Worm (Caenorhabditis elegans) whole organism, young adult: ENCODE measurements around the gene ZK546.19.

ENCODE experiments used
- B0336.3 ChIP-seq: fragments of 200-800 bp; sonication (Bioruptor generic); IDR thresholded peaks from 2 replicates; pipeline ENCODE4 v1.3.6; 2022; ENCODE audit warnings: missing genetic modification characterization, missing compliant biosample characterization
- C06A6.2 ChIP-seq: fragments of 200-800 bp; sonication (Bioruptor generic); conservative IDR thresholded peaks from 2 replicates; pipeline ENCODE4 v1.3.6; 2022; ENCODE audit warnings: missing genetic modification characterization, missing compliant biosample characterization
- C17E4.6 ChIP-seq: fragments of 200-800 bp; sonication (Bioruptor generic); IDR thresholded peaks from 2 replicates; pipeline ENCODE4 v1.3.6; 2022; ENCODE audit warnings: missing genetic modification reagents, missing genetic modification characterization, missing compliant biosample characterization
- F39B2.1 ChIP-seq: fragments of 200-800 bp; sonication (Bioruptor generic); IDR thresholded peaks from 2 replicates; pipeline ENCODE4 v1.3.6; 2022; ENCODE audit warnings: missing genetic modification reagents, missing genetic modification characterization, missing compliant biosample characterization
- F49E8.2 ChIP-seq: sonication (generic microtip); optimal IDR thresholded peaks from 3 replicates; lab custom pipeline; 2017; ENCODE audit warnings: missing genetic modification characterization, mild to moderate bottlenecking, missing compliant biosample characterization, antibody characterized with exemption, moderate library complexity; ENCODE audit not compliant: insufficient read depth
- F57A8.1 ChIP-seq: fragments of 200-800 bp; sonication (Bioruptor generic); optimal IDR thresholded peaks from 2 replicates; lab custom pipeline; 2018; ENCODE audit warnings: mild to moderate bottlenecking, missing genetic modification characterization, moderate library complexity, missing compliant biosample characterization
- K12H6.12 ChIP-seq: fragments of 200-800 bp; sonication (Bioruptor generic); optimal IDR thresholded peaks from 2 replicates; lab custom pipeline; 2018; ENCODE audit warnings: mild to moderate bottlenecking, missing genetic modification characterization, missing compliant biosample characterization
- T07F8.4 ChIP-seq: sonication (generic microtip); optimal IDR thresholded peaks from 2 replicates; lab custom pipeline; 2016; ENCODE audit warnings: mild to moderate bottlenecking, missing genetic modification characterization, moderate library complexity, missing compliant biosample characterization
- Y95B8A.8 ChIP-seq: fragments of 200-800 bp; sonication (Bioruptor generic); IDR thresholded peaks from 2 replicates; pipeline ENCODE4 v1.3.6; 2022; ENCODE audit warnings: missing genetic modification reagents, missing genetic modification characterization, missing compliant biosample characterization
- akir-1 ChIP-seq: fragments of 200-800 bp; sonication (Bioruptor generic); optimal IDR thresholded peaks from 2 replicates; lab custom pipeline; 2018; ENCODE audit warnings: mild to moderate bottlenecking, missing genetic modification characterization, moderate library complexity, missing compliant biosample characterization
- ama-1 ChIP-seq, 3 experiments: fragments of 150-350 bp in 1 of 3; sonication (generic microtip) in 2 of 3; optimal IDR thresholded peaks; 2 replicates each; lab custom pipeline; 2014 to 2018; ENCODE audit warnings: missing biosample characterization in 2 of 3, missing genetic modification characterization in 2 of 3, missing genetic modification reagents in 2 of 3
- aptf-2 ChIP-seq: fragments of 200-800 bp; sonication (Bioruptor generic); conservative IDR thresholded peaks from 2 replicates; pipeline ENCODE4 v1.3.6; 2022; ENCODE audit warnings: missing genetic modification reagents, missing genetic modification characterization, missing compliant biosample characterization
- aptf-3 ChIP-seq: fragments of 200-800 bp; sonication (Bioruptor generic); IDR thresholded peaks from 2 replicates; pipeline ENCODE4 v1.3.6; 2022; ENCODE audit warnings: missing genetic modification characterization, missing compliant biosample characterization
- atf-7 ChIP-seq: sonication (generic microtip); optimal IDR thresholded peaks from 2 replicates; lab custom pipeline; 2017; ENCODE audit warnings: mild to moderate bottlenecking, missing genetic modification characterization, missing compliant biosample characterization
- athp-1 ChIP-seq: sonication (generic microtip); optimal IDR thresholded peaks from 2 replicates; lab custom pipeline; 2017; ENCODE audit warnings: mild to moderate bottlenecking, missing genetic modification characterization, missing compliant biosample characterization
- attf-3 ChIP-seq: fragments of 200-800 bp; sonication (Bioruptor generic); conservative IDR thresholded peaks from 2 replicates; pipeline ENCODE4 v1.3.6; 2022; ENCODE audit warnings: missing genetic modification reagents, missing genetic modification characterization, missing compliant biosample characterization
- attf-6 ChIP-seq: fragments of 200-800 bp; sonication (Bioruptor generic); IDR thresholded peaks from 2 replicates; pipeline ENCODE4 v1.3.6; 2022; ENCODE audit warnings: missing genetic modification reagents, missing genetic modification characterization, missing compliant biosample characterization
- bed-1 ChIP-seq: fragments of 200-800 bp; sonication (Bioruptor generic); IDR thresholded peaks from 2 replicates; pipeline ENCODE4 v1.3.6; 2022; ENCODE audit warnings: missing genetic modification reagents, missing genetic modification characterization, missing compliant biosample characterization
- cebp-1 ChIP-seq, 2 experiments: fragments of 200-800 bp in 1 of 2; sonication (Bioruptor generic) in 1 of 2; sonication (generic microtip) in 1 of 2; IDR thresholded peaks in 1 of 2; optimal IDR thresholded peaks in 1 of 2; 2 replicates each; pipeline versions ENCODE4 v1.3.6 to Lab custom; 2017 to 2022; ENCODE audit warnings: missing compliant biosample characterization in 2 of 2, missing genetic modification characterization in 2 of 2, mild to moderate bottlenecking in 1 of 2, missing genetic modification reagents in 1 of 2, moderate library complexity in 1 of 2
- cebp-2 ChIP-seq: fragments of 200-800 bp; sonication (Bioruptor generic); IDR thresholded peaks from 2 replicates; pipeline ENCODE4 v1.3.6; 2022; ENCODE audit warnings: missing genetic modification characterization, missing compliant biosample characterization
- ceh-40 ChIP-seq: fragments of 200-800 bp; sonication (Bioruptor generic); IDR thresholded peaks from 2 replicates; pipeline ENCODE4 v1.3.6; 2022; ENCODE audit warnings: missing genetic modification characterization, missing compliant biosample characterization
- ceh-79 ChIP-seq: sonication (generic microtip); optimal IDR thresholded peaks from 2 replicates; lab custom pipeline; 2017; ENCODE audit warnings: mild to moderate bottlenecking, missing genetic modification characterization, missing compliant biosample characterization
- die-1 ChIP-seq: sonication (generic microtip); optimal IDR thresholded peaks from 2 replicates; lab custom pipeline; 2016; ENCODE audit warnings: missing genotype, mild to moderate bottlenecking, missing genetic modification characterization, missing compliant biosample characterization
- dox-1 ChIP-seq: fragments of 200-800 bp; sonication (Bioruptor generic); IDR thresholded peaks from 2 replicates; pipeline ENCODE4 v1.3.6; 2022; ENCODE audit warnings: missing genetic modification reagents, missing genetic modification characterization, missing compliant biosample characterization
- egl-44 ChIP-seq: fragments of 200-800 bp; sonication (Bioruptor generic); IDR thresholded peaks from 2 replicates; pipeline ENCODE4 v1.3.6; 2022; ENCODE audit warnings: missing genetic modification reagents, missing genetic modification characterization, missing compliant biosample characterization
- ets-4 ChIP-seq: fragments of 200-800 bp; sonication (Bioruptor generic); optimal IDR thresholded peaks from 2 replicates; lab custom pipeline; 2018; ENCODE audit warnings: mild to moderate bottlenecking, missing genetic modification characterization, missing compliant biosample characterization
- hlh-12 ChIP-seq: sonication (generic microtip); optimal IDR thresholded peaks from 2 replicates; lab custom pipeline; 2016; ENCODE audit warnings: missing genetic modification characterization, missing compliant biosample characterization
- hlh-26 ChIP-seq: fragments of 200-800 bp; sonication (Bioruptor generic); conservative IDR thresholded peaks from 2 replicates; pipeline ENCODE4 v1.3.6; 2022; ENCODE audit warnings: missing genetic modification reagents, missing genetic modification characterization, missing compliant biosample characterization
- hrde-1 ChIP-seq: sonication (generic microtip); optimal IDR thresholded peaks from 2 replicates; lab custom pipeline; 2016; ENCODE audit warnings: missing genetic modification characterization, mild to moderate bottlenecking, missing compliant biosample characterization, moderate library complexity, missing genotype, missing genetic modification reagents, borderline replicate concordance
- hsf-1 ChIP-seq: fragments of 200-800 bp; sonication (Bioruptor generic); IDR thresholded peaks from 2 replicates; pipeline ENCODE4 v1.3.6; 2022; ENCODE audit warnings: missing genetic modification reagents, missing genetic modification characterization, missing compliant biosample characterization
- lir-1 ChIP-seq: fragments of 200-800 bp; sonication (Bioruptor generic); conservative IDR thresholded peaks from 2 replicates; pipeline ENCODE4 v1.3.6; 2022; ENCODE audit warnings: missing genetic modification reagents, missing genetic modification characterization, missing compliant biosample characterization
- lsy-27 ChIP-seq: sonication (generic microtip); optimal IDR thresholded peaks from 2 replicates; lab custom pipeline; 2017; ENCODE audit warnings: missing genetic modification characterization, mild to moderate bottlenecking, missing compliant biosample characterization, antibody characterized with exemption, missing genotype, borderline replicate concordance; ENCODE audit not compliant: insufficient read depth
- nfya-2 ChIP-seq: fragments of 200-800 bp; sonication (Bioruptor generic); IDR thresholded peaks from 2 replicates; pipeline ENCODE4 v1.3.6; 2022; ENCODE audit warnings: missing genetic modification reagents, missing genetic modification characterization, missing compliant biosample characterization
- nhr-27 ChIP-seq: fragments of 200-800 bp; sonication (Bioruptor generic); optimal IDR thresholded peaks from 2 replicates; lab custom pipeline; 2018; ENCODE audit warnings: mild to moderate bottlenecking, missing genetic modification characterization, moderate library complexity, missing compliant biosample characterization
- pbrm-1 ChIP-seq: fragments of 200-800 bp; sonication (Bioruptor generic); IDR thresholded peaks from 2 replicates; pipeline ENCODE4 v1.3.6; 2022; ENCODE audit warnings: missing genetic modification reagents, missing genetic modification characterization, missing compliant biosample characterization
- sea-2 ChIP-seq: fragments of 200-800 bp; sonication (Bioruptor generic); IDR thresholded peaks from 2 replicates; pipeline ENCODE4 v1.3.6; 2022; ENCODE audit warnings: missing genetic modification characterization, missing compliant biosample characterization
- snpc-1.1 ChIP-seq: sonication (generic microtip); optimal IDR thresholded peaks from 2 replicates; lab custom pipeline; 2017; ENCODE audit warnings: missing genetic modification characterization, mild to moderate bottlenecking, missing compliant biosample characterization, antibody characterized with exemption, moderate library complexity, missing genotype, missing genetic modification reagents; ENCODE audit not compliant: insufficient read depth
- snpc-1.3 ChIP-seq: sonication (generic microtip); optimal IDR thresholded peaks from 2 replicates; lab custom pipeline; 2017; ENCODE audit warnings: missing genetic modification characterization, mild to moderate bottlenecking, missing compliant biosample characterization, antibody characterized with exemption, moderate library complexity, missing genotype, missing genetic modification reagents; ENCODE audit not compliant: insufficient read depth
- snpc-3.4 ChIP-seq: sonication (generic microtip); optimal IDR thresholded peaks from 2 replicates; lab custom pipeline; 2017; ENCODE audit warnings: missing genetic modification characterization, mild to moderate bottlenecking, missing compliant biosample characterization, antibody characterized with exemption, moderate library complexity, missing genotype, missing genetic modification reagents
- somi-1 ChIP-seq: fragments of 200-800 bp; sonication (Bioruptor generic); optimal IDR thresholded peaks from 2 replicates; lab custom pipeline; 2018; ENCODE audit warnings: mild to moderate bottlenecking, missing genetic modification characterization, missing compliant biosample characterization
- sptf-2 ChIP-seq: fragments of 200-800 bp; sonication (Bioruptor generic); optimal IDR thresholded peaks from 2 replicates; lab custom pipeline; 2018; ENCODE audit warnings: mild to moderate bottlenecking, missing genetic modification characterization, missing compliant biosample characterization
- tlf-1 ChIP-seq: fragments of 200-800 bp; sonication (Bioruptor generic); optimal IDR thresholded peaks from 2 replicates; lab custom pipeline; 2018; ENCODE audit warnings: mild to moderate bottlenecking, missing genetic modification characterization, missing compliant biosample characterization
- unc-130 ChIP-seq: sonication (generic microtip); optimal IDR thresholded peaks from 2 replicates; lab custom pipeline; 2016; ENCODE audit warnings: missing genetic modification reagents, missing genetic modification characterization, missing compliant biosample characterization
- xnd-1 ChIP-seq: sonication (generic microtip); optimal IDR thresholded peaks from 2 replicates; lab custom pipeline; 2016; ENCODE audit warnings: missing genotype, missing genetic modification reagents, missing genetic modification characterization, missing compliant biosample characterization
- ztf-22 ChIP-seq: fragments of 200-800 bp; sonication (Bioruptor generic); optimal IDR thresholded peaks from 2 replicates; lab custom pipeline; 2018; ENCODE audit warnings: mild to moderate bottlenecking, missing genetic modification characterization, moderate library complexity, missing compliant biosample characterization
- ztf-3 ChIP-seq: fragments of 200-800 bp; sonication (Bioruptor generic); optimal IDR thresholded peaks from 2 replicates; lab custom pipeline; 2018; ENCODE audit warnings: mild to moderate bottlenecking, missing genetic modification characterization, missing compliant biosample characterization
- ztf-6 ChIP-seq: fragments of 200-800 bp; sonication (Bioruptor generic); IDR thresholded peaks from 2 replicates; pipeline ENCODE4 v1.3.6; 2022; ENCODE audit warnings: missing genetic modification reagents, missing genetic modification characterization, missing compliant biosample characterization

The ZK546.19 gene

ce11 chrII:4955353-4955752, 13.8 kb downstream of the ZK546.19 start, which contains the start of gene pbs-3 (continued):
- TF ChIP-seq die-1 (tag; lab: Kevin White, UChicago) = no peak
- TF ChIP-seq C06A6.2 (GFP tag; lab: Robert Waterston, UW) = no peak
- no peak for TF ChIP-seq ama-1 (optimal IDR thresholded peaks at IDR 0.05; lab: Kevin White, UChicago)
- TF ChIP-seq ama-1 (GFP tag; optimal IDR thresholded peaks at IDR 0.05; lab: Kevin White, UChicago) = no peak
- TF ChIP-seq ceh-40 (GFP tag; lab: Robert Waterston, UW) = no peak
- no peak for TF ChIP-seq egl-44 (GFP tag; lab: Robert Waterston, UW)
- no peak for TF ChIP-seq F39B2.1
- TF ChIP-seq B0336.3 (GFP tag; lab: Robert Waterston, UW) = no peak
- no peak for TF ChIP-seq xnd-1 (tag; lab: Kevin White, UChicago)
- TF ChIP-seq somi-1 (GFP tag; lab: Kevin White, UChicago) = no peak
- TF ChIP-seq athp-1 (tag; lab: Kevin White, UChicago) = no peak
- TF ChIP-seq unc-130 (GFP tag; lab: Kevin White, UChicago) = peak; percentile 9
- TF ChIP-seq ztf-22 = no peak
- peak; percentile 53; the same call in 1 of the 2 replicates for TF ChIP-seq dox-1 (GFP tag; lab: Robert Waterston, UW)
- no peak for TF ChIP-seq nfya-2 (GFP tag; lab: Robert Waterston, UW)
- TF ChIP-seq lir-1 (GFP tag; lab: Robert Waterston, UW) = no peak
- no peak for TF ChIP-seq hlh-26
- TF ChIP-seq tlf-1 = no peak
- no peak for TF ChIP-seq lsy-27 (tag; lab: Kevin White, UChicago)
- no peak for TF ChIP-seq aptf-3 (GFP tag; lab: Robert Waterston, UW)
- TF ChIP-seq K12H6.12 (tag; lab: Kevin White, UChicago) = peak; percentile 19
- peak; percentile 34 for TF ChIP-seq snpc-1.3
- TF ChIP-seq sea-2 (GFP tag; lab: Robert Waterston, UW) = no peak
- no peak for TF ChIP-seq ceh-79 (tag; lab: Kevin White, UChicago)
- 0 out of 2 replicates have a peak, but pooled peaks have one; percentile 44 for TF ChIP-seq aptf-2 (GFP tag; lab: Robert Waterston, UW)
- no peak for TF ChIP-seq ztf-6 (GFP tag; lab: Robert Waterston, UW)
- TF ChIP-seq ztf-3 (GFP tag; lab: Kevin White, UChicago) = no peak
- no peak for TF ChIP-seq hrde-1
- no peak for TF ChIP-seq bed-1 (GFP tag; lab: Robert Waterston, UW)
- no peak for TF ChIP-seq attf-6 (GFP tag; lab: Robert Waterston, UW)
- no peak for TF ChIP-seq akir-1 (GFP tag; lab: Kevin White, UChicago)
- TF ChIP-seq attf-3 (GFP tag; lab: Robert Waterston, UW) = 0 out of 2 replicates have a peak, but pooled peaks have one; percentile 47
- TF ChIP-seq ets-4 (GFP tag; lab: Kevin White, UChicago) = no peak
- no peak for TF ChIP-seq cebp-2 (GFP tag; lab: Robert Waterston, UW)
- no peak for TF ChIP-seq cebp-1 (GFP tag; IDR thresholded peaks at IDR 0.05; lab: Robert Waterston, UW)
- TF ChIP-seq cebp-1 (tag; optimal IDR thresholded peaks at IDR 0.05; lab: Kevin White, UChicago) = no peak
- TF ChIP-seq snpc-3.4 (tag; lab: Kevin White, UChicago) = no peak
- no peak for TF ChIP-seq F57A8.1 (GFP tag; lab: Kevin White, UChicago)
- TF ChIP-seq hsf-1 (GFP tag; lab: Robert Waterston, UW) = no peak
- TF ChIP-seq atf-7 = no peak
- TF ChIP-seq sptf-2 (GFP tag; lab: Kevin White, UChicago) = no peak
- TF ChIP-seq hlh-12 = no peak
- TF ChIP-seq T07F8.4 (tag; lab: Kevin White, UChicago) = no peak
- no peak for TF ChIP-seq Y95B8A.8
- no peak for TF ChIP-seq snpc-1.1 (tag; lab: Kevin White, UChicago)
- TF ChIP-seq F49E8.2 (tag; lab: Kevin White, UChicago) = peak; percentile 48
- no peak for TF ChIP-seq C17E4.6 (GFP tag; lab: Robert Waterston, UW)
- TF ChIP-seq nhr-27 = no peak
- TF ChIP-seq pbrm-1 (GFP tag; lab: Robert Waterston, UW) = peak; percentile 41; the same call in 1 of the 2 replicates
